Worm (Caenorhabditis elegans) whole organism, midembryonic: ENCODE data around the gene rrsr-1.

Source experiments
- T22C8.4 ChIP-seq: fragments of 200-800 bp; sonication (Bioruptor generic); IDR thresholded peaks from 2 replicates; pipeline ENCODE4 v1.3.6; 2022; ENCODE audit warnings: missing genetic modification characterization, missing compliant biosample characterization
- cog-1 ChIP-seq: sonication (generic microtip); optimal IDR thresholded peaks from 2 replicates; lab custom pipeline; 2016; ENCODE audit warnings: missing genetic modification characterization, missing compliant biosample characterization
- flt-1 ChIP-seq: fragments of 200-800 bp; sonication (Bioruptor generic); IDR thresholded peaks from 2 replicates; pipeline ENCODE4 v1.3.6; 2022; ENCODE audit warnings: missing genetic modification characterization, missing compliant biosample characterization
- klf-2 ChIP-seq: fragments of 200-800 bp; sonication (Bioruptor generic); conservative IDR thresholded peaks from 2 replicates; pipeline ENCODE4 v1.3.6; 2022; ENCODE audit warnings: missing genetic modification reagents, missing genetic modification characterization, missing compliant biosample characterization
- med-1 ChIP-seq: sonication (generic microtip); optimal IDR thresholded peaks from 2 replicates; lab custom pipeline; 2017; ENCODE audit warnings: missing genetic modification characterization, mild to moderate bottlenecking, missing compliant biosample characterization, antibody characterized with exemption, missing genetic modification reagents; ENCODE audit not compliant: insufficient read depth
- ref-1 ChIP-seq: fragments of 200-800 bp; sonication (Bioruptor generic); conservative IDR thresholded peaks from 2 replicates; pipeline ENCODE4 v1.3.6; 2022; ENCODE audit warnings: missing genetic modification reagents, missing genetic modification characterization, missing compliant biosample characterization
- tab-1 ChIP-seq: fragments of 200-800 bp; sonication (Bioruptor generic); IDR thresholded peaks from 2 replicates; pipeline ENCODE4 v1.3.6; 2022; ENCODE audit warnings: missing genetic modification characterization, missing compliant biosample characterization
- ztf-23 ChIP-seq: fragments of 200-800 bp; sonication (Bioruptor generic); IDR thresholded peaks from 2 replicates; pipeline ENCODE4 v1.3.6; 2022; ENCODE audit warnings: missing genetic modification reagents, missing genetic modification characterization, missing compliant biosample characterization
- ztf-29 ChIP-seq: fragments of 200-800 bp; sonication (Bioruptor generic); IDR thresholded peaks from 2 replicates; pipeline ENCODE4 v1.3.6; 2022; ENCODE audit warnings: missing genetic modification reagents, missing genetic modification characterization, missing compliant biosample characterization

rrsr-1 gene

ce11 chrV:14422317-14422716 is 2.5 kb downstream of the rrsr-1 start, which contains the start of gene pas-1:
Gene pas-1 (minus strand): TSS chrV:14422618.
- TF ChIP-seq ref-1 (GFP tag; lab: Robert Waterston, UW) (no peak), ztf-29 (no peak), cog-1 (tag; lab: Kevin White, UChicago) (no peak), klf-2 (GFP tag; lab: Robert Waterston, UW) (no peak), T22C8.4 (no peak), med-1 (no peak), tab-1 (GFP tag; lab: Robert Waterston, UW) (no peak), ztf-23 (GFP tag; lab: Robert Waterston, UW) (no peak), flt-1 (no peak)

ce11 chrV:14421325-14421724 is 3.5 kb downstream of the rrsr-1 start, which contains the start of gene dhs-22:
Gene dhs-22 (minus strand): TSS chrV:14421440.
- no peak for TF ChIP-seq ztf-23 (GFP tag; lab: Robert Waterston, UW)
- TF ChIP-seq T22C8.4 = no peak
- no peak for TF ChIP-seq flt-1
- TF ChIP-seq tab-1 (GFP tag; lab: Robert Waterston, UW) = no peak
- no peak for TF ChIP-seq ref-1 (GFP tag; lab: Robert Waterston, UW)
- no peak for TF ChIP-seq ztf-29

- TF ChIP-seq tab-1 (GFP tag; lab: Robert Waterston, UW) (no peak), cog-1 (tag; lab: Kevin White, UChicago) (no peak), flt-1 (no peak), ztf-23 (GFP tag; lab: Robert Waterston, UW) (no peak), klf-2 (GFP tag; lab: Robert Waterston, UW) (no peak), ref-1 (GFP tag; lab: Robert Waterston, UW) (no peak), T22C8.4 (no peak), ztf-29 (no peak)
Observed at ce11 chrV:14419855-14420254, 5.0 kb downstream of the rrsr-1 start.

- TF ChIP-seq cog-1 (tag; lab: Kevin White, UChicago) (no peak), med-1 (no peak), ref-1 (GFP tag; lab: Robert Waterston, UW) (no peak), T22C8.4 (no peak), ztf-23 (GFP tag; lab: Robert Waterston, UW) (no peak), ztf-29 (no peak), tab-1 (GFP tag; lab: Robert Waterston, UW) (no peak), flt-1 (no peak), klf-2 (GFP tag; lab: Robert Waterston, UW) (no peak)
Observed at ce11 chrV:14417735-14418134, 7.1 kb downstream of the rrsr-1 start, which contains the start of the genes nxf-2 and set-31. Gene nxf-2 (minus strand): TSS chrV:14417835. Gene set-31 (plus strand): TSS chrV:14417903.

- TF ChIP-seq ztf-29 (no peak), klf-2 (GFP tag; lab: Robert Waterston, UW) (no peak), med-1 (no peak), T22C8.4 (no peak), ztf-23 (GFP tag; lab: Robert Waterston, UW) (no peak), flt-1 (no peak), ref-1 (GFP tag; lab: Robert Waterston, UW) (no peak), tab-1 (GFP tag; lab: Robert Waterston, UW) (no peak), cog-1 (tag; lab: Kevin White, UChicago) (no peak)
Observed at ce11 chrV:14414964-14415564, 9.7 kb downstream of the rrsr-1 start, which contains the start of the genes nxf-1 and C15H11.11. Gene nxf-1 (minus strand): TSS chrV:14415014. Gene C15H11.11 (plus strand): TSS chrV:14415499.

ce11 chrV:14414032-14414431 is 10.8 kb downstream of the rrsr-1 start:
- TF ChIP-seq cog-1 (tag; lab: Kevin White, UChicago) (no peak), ztf-29 (no peak), ref-1 (GFP tag; lab: Robert Waterston, UW) (no peak), T22C8.4 (no peak)

ce11 chrV:14411989-14412388 is 12.8 kb downstream of the rrsr-1 start:
- TF ChIP-seq flt-1 = no peak
- TF ChIP-seq klf-2 (GFP tag; lab: Robert Waterston, UW) = no peak
- no peak for TF ChIP-seq ztf-29
- no peak for TF ChIP-seq T22C8.4
- TF ChIP-seq cog-1 (tag; lab: Kevin White, UChicago) = no peak

- TF ChIP-seq T22C8.4 (no peak), klf-2 (GFP tag; lab: Robert Waterston, UW) (no peak), med-1 (no peak), cog-1 (tag; lab: Kevin White, UChicago) (no peak)
Observed at ce11 chrV:14409905-14410304, 14.9 kb downstream of the rrsr-1 start.

ce11 chrV:14408774-14409173 is 16.0 kb downstream of the rrsr-1 start, which contains the start of gene gnrr-2:
Gene gnrr-2 (plus strand): TSS chrV:14409074.
- no peak for TF ChIP-seq T22C8.4
- no peak for TF ChIP-seq ztf-23 (GFP tag; lab: Robert Waterston, UW)
- TF ChIP-seq ztf-29 = no peak
- no peak for TF ChIP-seq flt-1
- no peak for TF ChIP-seq med-1
- TF ChIP-seq tab-1 (GFP tag; lab: Robert Waterston, UW) = no peak

ce11 chrV:14405647-14406046 is 19.2 kb downstream of the rrsr-1 start:
- TF ChIP-seq ztf-23 (GFP tag; lab: Robert Waterston, UW) = no peak
- no peak for TF ChIP-seq ztf-29
- TF ChIP-seq T22C8.4 = no peak
- no peak for TF ChIP-seq flt-1
- TF ChIP-seq ref-1 (GFP tag; lab: Robert Waterston, UW) = no peak
- no peak for TF ChIP-seq tab-1 (GFP tag; lab: Robert Waterston, UW)
- TF ChIP-seq med-1 = no peak
- no peak for TF ChIP-seq klf-2 (GFP tag; lab: Robert Waterston, UW)
- TF ChIP-seq cog-1 (tag; lab: Kevin White, UChicago) = no peak
